Worm (Caenorhabditis elegans): ENCODE data around the gene F53H8.3.
A peak's percentile ranks its signal among the peaks of the same experiment; 100 is the strongest.

Gene F53H8.3

ce11 chrX:977958-978686, 39.8 kb downstream of the F53H8.3 start, which contains the start of gene abhd-3.2:
abhd-3.2 (minus strand) TSS chrX:978008.
- TF ChIP-seq nhr-120 (GFP tag; IDR thresholded peaks at IDR 0.05) (no peak), Y53F4B.3 (GFP tag; IDR thresholded peaks at IDR 0.05) (no peak), Y67H2A.10 (GFP tag; conservative IDR thresholded peaks at IDR 0.05) (no peak), ztf-3 (GFP tag; optimal IDR thresholded peaks at IDR 0.05) (no peak), lin-54 (GFP tag; optimal IDR thresholded peaks at IDR 0.05) (no peak), ztf-18 (tag; optimal IDR thresholded peaks at IDR 0.05) (no peak), pha-4 (tag; optimal IDR thresholded peaks at IDR 0.05) (peak; percentile 81), ceh-79 (tag; optimal IDR thresholded peaks at IDR 0.05) (no peak), atf-7 (tag; optimal IDR thresholded peaks at IDR 0.05) (peak; percentile 63), let-607 (tag; optimal IDR thresholded peaks at IDR 0.05) (peak; percentile 2 to 45), dox-1 (GFP tag; IDR thresholded peaks at IDR 0.05) (peak; percentile 62), F57C9.4 (tag; optimal IDR thresholded peaks at IDR 0.05) (no peak), lin-40 (tag; optimal IDR thresholded peaks at IDR 0.05) (peak; percentile 71), nhr-80 (tag; optimal IDR thresholded peaks at IDR 0.05) (peak; percentile 98), tbp1 (GFP tag; optimal IDR thresholded peaks at IDR 0.05) (peak; percentile 12), let-526 (GFP tag; IDR thresholded peaks at IDR 0.05) (no peak), ets-4 (GFP tag; optimal IDR thresholded peaks at IDR 0.05) (peak; percentile 82), aptf-2 (GFP tag; conservative IDR thresholded peaks at IDR 0.05) (no peak), ceh-58 (GFP tag; IDR thresholded peaks at IDR 0.05) (no peak), F49E8.2 (tag; optimal IDR thresholded peaks at IDR 0.05; ENCODE audit: insufficient read depth) (no peak), sptf-2 (GFP tag; optimal IDR thresholded peaks at IDR 0.05) (no peak), snpc-1.1 (tag; optimal IDR thresholded peaks at IDR 0.05; ENCODE audit: insufficient read depth) (no peak), unc-62 (GFP tag; optimal IDR thresholded peaks at IDR 0.05) (peak; percentile 66), rcor-1 (GFP tag; IDR thresholded peaks at IDR 0.05) (no peak), nfyb-1 (GFP tag; IDR thresholded peaks at IDR 0.05) (no peak), lin-35 (GFP tag; optimal IDR thresholded peaks at IDR 0.05) (no peak), tlf-1 (GFP tag; optimal IDR thresholded peaks at IDR 0.05) (peak; percentile 44), B0336.3 (GFP tag; IDR thresholded peaks at IDR 0.05) (peak; percentile 44; the same call in 1 of the 2 replicates), ztf-22 (GFP tag; optimal IDR thresholded peaks at IDR 0.05) (peak; percentile 88), bed-1 (GFP tag; IDR thresholded peaks at IDR 0.05) (no peak), ztf-26 (tag; optimal IDR thresholded peaks at IDR 0.05) (peak; percentile 19), cebp-1 (GFP tag; IDR thresholded peaks at IDR 0.05) (no peak), cebp-1 (tag; optimal IDR thresholded peaks at IDR 0.05) (no peak)

- TF ChIP-seq ceh-79 (tag; optimal IDR thresholded peaks at IDR 0.05) (no peak), ztf-28 (GFP tag; IDR thresholded peaks at IDR 0.05) (no peak), B0035.1 (tag; optimal IDR thresholded peaks at IDR 0.05) (no peak), B0336.3 (GFP tag; IDR thresholded peaks at IDR 0.05) (no peak), T26A5.8 (tag; optimal IDR thresholded peaks at IDR 0.05) (no peak), Y67H2A.10 (GFP tag; conservative IDR thresholded peaks at IDR 0.05) (no peak), nhr-27 (tag; optimal IDR thresholded peaks at IDR 0.05) (no peak), cebp-2 (GFP tag; IDR thresholded peaks at IDR 0.05) (no peak), lin-40 (tag; optimal IDR thresholded peaks at IDR 0.05) (no peak), gei-17 (GFP tag; optimal IDR thresholded peaks at IDR 0.05) (no peak), hmg-20 (GFP tag; IDR thresholded peaks at IDR 0.05) (no peak), tbx-9 (tag; optimal IDR thresholded peaks at IDR 0.05; ENCODE audit: borderline replicate concordance) (no peak), ceh-91 (GFP tag; IDR thresholded peaks at IDR 0.05) (no peak)
Measured at ce11 chrX:980252-981009, 42.1 kb downstream of the F53H8.3 start, which contains the start of gene C44C1.1. C44C1.1 (plus strand) TSS chrX:980776.
